Fruit fly (Drosophila melanogaster) whole organism, adult: Measurements from ENCODE around the gene CG12171.
A peak's percentile ranks its signal among the peaks of the same experiment; 100 is the strongest.

Experiments used
- CG11617 ChIP-seq: fragments of 200-800 bp; sonication (Bioruptor generic); optimal IDR thresholded peaks from 2 replicates; lab custom pipeline; 2017; ENCODE audit warnings: mild to moderate bottlenecking, missing biosample characterization, missing genetic modification reagents, missing genetic modification characterization
- CG12768 ChIP-seq: fragments of 200-800 bp; sonication (Bioruptor generic); optimal IDR thresholded peaks from 2 replicates; lab custom pipeline; 2017; ENCODE audit warnings: missing biosample characterization, missing genetic modification characterization, mild to moderate bottlenecking, moderate library complexity, missing genetic modification reagents
- CG14711 ChIP-seq: fragments of 200-800 bp; sonication (Bioruptor generic); optimal IDR thresholded peaks from 2 replicates; lab custom pipeline; 2018; ENCODE audit warnings: missing biosample characterization, mild to moderate bottlenecking, missing genetic modification characterization, moderate library complexity
- CG1620 ChIP-seq: fragments of 200-800 bp; sonication (Bioruptor generic); optimal IDR thresholded peaks from 2 replicates; lab custom pipeline; 2016; ENCODE audit warnings: missing biosample characterization, missing genetic modification characterization
- CG33017 ChIP-seq: fragments of 200-800 bp; sonication (Bioruptor generic); optimal IDR thresholded peaks from 2 replicates; lab custom pipeline; 2018; ENCODE audit warnings: missing biosample characterization, mild to moderate bottlenecking, missing genetic modification characterization, moderate library complexity
- CG5204 ChIP-seq: fragments of 200-800 bp; sonication (Bioruptor generic); optimal IDR thresholded peaks from 2 replicates; lab custom pipeline; 2016; ENCODE audit warnings: missing biosample characterization, missing genetic modification characterization
- CG7045 ChIP-seq: fragments of 200-800 bp; sonication (Bioruptor generic); optimal IDR thresholded peaks from 2 replicates; lab custom pipeline; 2017; ENCODE audit warnings: missing biosample characterization, mild to moderate bottlenecking, missing genetic modification characterization
- CG7101 ChIP-seq: fragments of 200-800 bp; sonication (Bioruptor generic); optimal IDR thresholded peaks from 2 replicates; lab custom pipeline; 2018; ENCODE audit warnings: missing biosample characterization, mild to moderate bottlenecking, missing genetic modification characterization, moderate library complexity
- Clk ChIP-seq: fragments of 200-800 bp; sonication (Bioruptor generic); optimal IDR thresholded peaks from 2 replicates; lab custom pipeline; 2017; ENCODE audit warnings: missing biosample characterization, missing genetic modification characterization
- Crg-1 ChIP-seq: fragments of 200-800 bp; sonication (Bioruptor generic); optimal IDR thresholded peaks from 2 replicates; lab custom pipeline; 2016; ENCODE audit warnings: missing biosample characterization, missing genetic modification characterization
- Hr96 ChIP-seq: fragments of 200-800 bp; sonication (Bioruptor generic); optimal IDR thresholded peaks from 2 replicates; lab custom pipeline; 2016; ENCODE audit warnings: missing biosample characterization, missing genetic modification characterization
- Mnt ChIP-seq: fragments of 200-800 bp; sonication (Bioruptor generic); optimal IDR thresholded peaks from 2 replicates; lab custom pipeline; 2016; ENCODE audit warnings: missing biosample characterization, mild to moderate bottlenecking, missing genetic modification characterization
- bab1 ChIP-seq: fragments of 200-800 bp; sonication (Bioruptor generic); optimal IDR thresholded peaks from 3 replicates; lab custom pipeline; 2019; ENCODE audit warnings: missing biosample characterization, mild to moderate bottlenecking, missing genetic modification characterization, moderate library complexity
- cic ChIP-seq: fragments of 200-800 bp; sonication (Bioruptor generic); optimal IDR thresholded peaks from 2 replicates; lab custom pipeline; 2017; ENCODE audit warnings: missing biosample characterization, mild to moderate bottlenecking, missing genetic modification characterization, moderate library complexity
- cnc ChIP-seq, 2 experiments: fragments of >200 bp; optimal IDR thresholded peaks; 2 replicates each; lab custom pipeline; 2017
- kay ChIP-seq: fragments of 200-800 bp; sonication (Bioruptor generic); peaks from one replicate; lab custom pipeline; 2016; ENCODE audit warnings: missing biosample characterization, missing genetic modification characterization, borderline replicate concordance
- ovo ChIP-seq: fragments of 200-800 bp; sonication (Bioruptor generic); optimal IDR thresholded peaks from 2 replicates; lab custom pipeline; 2016; ENCODE audit warnings: missing biosample characterization, missing genetic modification characterization
- pad ChIP-seq: fragments of 200-800 bp; sonication (Bioruptor generic); optimal IDR thresholded peaks from 3 replicates; lab custom pipeline; 2017; ENCODE audit warnings: missing biosample characterization, missing genetic modification characterization, mild to moderate bottlenecking, moderate library complexity, missing genetic modification reagents
- tj ChIP-seq: fragments of 200-800 bp; sonication (Bioruptor generic); optimal IDR thresholded peaks from 3 replicates; lab custom pipeline; 2017; ENCODE audit warnings: missing biosample characterization, mild to moderate bottlenecking, missing genetic modification characterization, moderate library complexity
- toe ChIP-seq: fragments of 200-800 bp; sonication (Bioruptor generic); optimal IDR thresholded peaks from 2 replicates; lab custom pipeline; 2016; ENCODE audit warnings: missing biosample characterization, missing genetic modification characterization

Gene CG12171

DNA sequence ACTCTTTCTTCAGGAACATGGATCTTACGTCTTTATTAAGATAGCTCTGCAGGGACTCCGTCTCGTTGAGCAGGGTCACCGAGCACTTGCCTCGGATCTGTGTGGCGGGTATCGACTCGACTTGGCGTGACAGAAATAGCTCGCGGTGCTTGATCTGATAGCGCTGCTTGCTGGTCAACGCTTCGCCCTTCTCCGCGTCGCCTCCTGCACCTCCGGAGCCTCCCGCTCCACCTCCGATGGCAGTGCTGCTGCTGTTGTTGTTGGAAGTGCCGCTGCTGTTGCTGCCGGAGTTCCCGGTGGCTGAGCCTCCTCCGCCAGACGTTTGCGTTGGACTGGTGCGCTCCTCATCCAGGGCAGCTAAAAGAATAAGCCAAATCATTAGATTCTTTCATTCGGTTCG lies 10.0 kb downstream of the CG12171 start:
- TF ChIP-seq CG11617 (GFP tag; lab: Kevin White, UChicago) (no peak), CG1620 (GFP tag; lab: Kevin White, UChicago) (no peak), CG5204 (no peak), CG14711 (tag; lab: Kevin White, UChicago) (no peak), tj (GFP tag; lab: Kevin White, UChicago) (no peak), toe (no peak), ovo (no peak), kay (GFP tag; lab: Kevin White, UChicago) (no peak), CG7101 (tag; lab: Kevin White, UChicago) (no peak), CG12768 (GFP tag; lab: Kevin White, UChicago) (no peak), Mnt (GFP tag; lab: Kevin White, UChicago) (no peak), CG33017 (no peak), cnc (optimal IDR thresholded peaks at IDR 0.05; lab: Kevin White, UChicago) (no peak), Clk (GFP tag; lab: Kevin White, UChicago) (no peak), pad (GFP tag; lab: Kevin White, UChicago) (no peak), bab1 (GFP tag; lab: Kevin White, UChicago) (no peak)

DNA sequence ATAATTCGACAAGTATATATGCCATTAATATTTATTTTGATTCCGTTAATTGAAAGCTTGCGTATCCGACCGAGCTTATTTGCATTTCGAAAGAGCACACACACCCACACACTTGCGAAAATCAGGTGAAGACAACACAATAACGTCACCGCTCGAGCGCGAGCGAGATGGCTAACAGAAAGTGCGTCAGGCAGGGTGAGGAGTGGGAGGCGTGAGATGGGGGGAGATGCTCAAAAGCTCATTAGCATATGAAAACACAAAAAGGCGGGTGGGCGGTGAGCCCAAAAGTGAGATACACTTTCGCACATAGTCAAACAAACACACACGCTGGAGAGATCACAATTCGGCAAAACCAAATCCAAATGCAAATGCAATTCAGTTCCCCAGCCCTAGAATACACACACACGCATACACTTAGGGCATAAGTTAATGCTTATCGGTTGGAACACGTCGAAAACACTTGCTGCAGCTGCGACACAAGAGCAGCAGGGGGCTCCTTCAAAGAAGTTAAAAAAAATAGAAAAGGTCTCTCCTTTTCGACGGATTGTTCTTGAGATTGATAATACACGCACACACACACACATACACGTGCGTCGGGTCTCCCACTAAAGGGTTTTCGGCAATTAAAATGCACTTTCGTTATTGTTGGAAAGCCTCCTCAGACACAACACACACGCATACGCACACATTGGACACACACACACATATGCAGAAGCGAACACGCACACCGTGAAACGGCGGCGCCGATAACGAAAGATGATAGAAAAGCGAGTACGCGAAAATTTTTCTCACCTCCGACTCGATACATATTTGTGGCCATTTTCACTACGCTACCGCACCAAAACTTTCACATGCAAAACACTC lies 14.5 kb downstream of the CG12171 start:
- peak; percentile 41 for TF ChIP-seq Mnt (GFP tag; lab: Kevin White, UChicago)
- TF ChIP-seq Hr96 (GFP tag; lab: Kevin White, UChicago), result no peak
- TF ChIP-seq pad (GFP tag; lab: Kevin White, UChicago), result peak; percentile 26
- TF ChIP-seq ovo, result no peak
- no peak for TF ChIP-seq toe
- TF ChIP-seq CG14711 (tag; lab: Kevin White, UChicago), result no peak
- TF ChIP-seq CG7045, result no peak
- TF ChIP-seq CG12768 (GFP tag; lab: Kevin White, UChicago), result peak; percentile 15
- peak; percentile 46 for TF ChIP-seq CG33017
- peak; percentile 22 for TF ChIP-seq CG7101 (tag; lab: Kevin White, UChicago)
- TF ChIP-seq CG11617 (GFP tag; lab: Kevin White, UChicago), result no peak
- no peak for TF ChIP-seq CG5204
- no peak for TF ChIP-seq Clk (GFP tag; lab: Kevin White, UChicago)
- TF ChIP-seq Crg-1 (GFP tag; lab: Kevin White, UChicago), result no peak
- peak; percentile 25 for TF ChIP-seq tj (GFP tag; lab: Kevin White, UChicago)
- TF ChIP-seq CG1620 (GFP tag; lab: Kevin White, UChicago), result peak; percentile 4
- no peak for TF ChIP-seq cic (GFP tag; lab: Kevin White, UChicago)
- no peak for TF ChIP-seq bab1 (GFP tag; lab: Kevin White, UChicago)
- TF ChIP-seq kay (GFP tag; lab: Kevin White, UChicago), result no peak
- TF ChIP-seq cnc (optimal IDR thresholded peaks at IDR 0.05; lab: Kevin White, UChicago), result no peak

- TF ChIP-seq cic (GFP tag; lab: Kevin White, UChicago), result peak; percentile 33
- TF ChIP-seq CG14711 (tag; lab: Kevin White, UChicago), result peak; percentile 60
- peak; percentile 29 for TF ChIP-seq CG7045
- TF ChIP-seq Clk (GFP tag; lab: Kevin White, UChicago), result peak; percentile 37
- TF ChIP-seq Crg-1 (GFP tag; lab: Kevin White, UChicago), result peak; percentile 60
- TF ChIP-seq CG33017, result peak; percentile 54
- TF ChIP-seq Mnt (GFP tag; lab: Kevin White, UChicago), result peak; percentile 26
- TF ChIP-seq CG7101 (tag; lab: Kevin White, UChicago), result peak; percentile 75
- peak; percentile 96 for TF ChIP-seq tj (GFP tag; lab: Kevin White, UChicago)
- peak; percentile 56 for TF ChIP-seq ovo
- peak; percentile 56 for TF ChIP-seq pad (GFP tag; lab: Kevin White, UChicago)
- peak; percentile 86 for TF ChIP-seq CG11617 (GFP tag; lab: Kevin White, UChicago)
- peak; percentile 60 for TF ChIP-seq Hr96 (GFP tag; lab: Kevin White, UChicago)
- TF ChIP-seq cnc (optimal IDR thresholded peaks at IDR 0.05; lab: Kevin White, UChicago), result no peak
- TF ChIP-seq CG1620 (GFP tag; lab: Kevin White, UChicago), result peak; percentile 72
- TF ChIP-seq kay (GFP tag; lab: Kevin White, UChicago), result no peak
- TF ChIP-seq toe, result peak; percentile 61
- TF ChIP-seq CG5204, result no peak
- peak; percentile 42 for TF ChIP-seq bab1 (GFP tag; lab: Kevin White, UChicago)
- peak; percentile 39 for TF ChIP-seq CG12768 (GFP tag; lab: Kevin White, UChicago)
Observed at dm6 chr3R:5648569-5649476, 15.4 kb downstream of the CG12171 start, which contains the start of the genes MTA1-like and Sec23. Gene MTA1-like, minus strand, starts transcription at chr3R:5648738. Gene Sec23, plus strand, starts transcription at chr3R:5649065.

- TF ChIP-seq cic (GFP tag; lab: Kevin White, UChicago) (no peak), cnc (optimal IDR thresholded peaks at IDR 0.05; lab: Kevin White, UChicago) (no peak)
Observed at dm6 chr3R:5649903-5650302, 16.5 kb downstream of the CG12171 start.

DNA sequence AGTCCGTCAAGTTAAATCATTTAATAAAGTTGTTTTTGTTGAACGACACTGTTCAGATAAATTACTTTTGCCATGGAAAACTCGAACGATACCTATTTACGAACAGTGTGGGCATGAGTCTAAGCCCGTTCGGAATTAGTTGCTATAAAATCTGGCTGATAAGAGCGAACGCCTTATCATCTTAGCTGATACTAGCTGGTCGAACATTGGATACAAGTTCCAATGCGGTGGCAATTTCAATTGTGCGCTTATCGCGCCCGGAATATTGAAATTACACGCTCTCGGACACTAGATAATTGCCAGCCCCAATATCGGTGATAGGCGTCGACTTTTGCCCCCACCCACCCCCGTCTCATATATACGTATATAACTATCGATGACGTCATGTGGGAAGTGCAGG lies 20.5 kb downstream of the CG12171 start:
- peak; percentile 48 for TF ChIP-seq cic (GFP tag; lab: Kevin White, UChicago)
- TF ChIP-seq CG14711 (tag; lab: Kevin White, UChicago), result no peak
